Worm (Caenorhabditis elegans) whole organism, young adult: ENCODE measurements around the gene hpl-1.

ENCODE experiments used
- B0261.1 ChIP-seq: sonication (generic microtip); optimal IDR thresholded peaks from 2 replicates; lab custom pipeline; 2016; ENCODE audit warnings: mild to moderate bottlenecking, missing genetic modification characterization, moderate library complexity, missing compliant biosample characterization
- B0336.3 ChIP-seq: fragments of 200-800 bp; sonication (Bioruptor generic); IDR thresholded peaks from 2 replicates; pipeline ENCODE4 v1.3.6; 2022; ENCODE audit warnings: missing genetic modification characterization, missing compliant biosample characterization
- C17E4.6 ChIP-seq: fragments of 200-800 bp; sonication (Bioruptor generic); IDR thresholded peaks from 2 replicates; pipeline ENCODE4 v1.3.6; 2022; ENCODE audit warnings: missing genetic modification reagents, missing genetic modification characterization, missing compliant biosample characterization
- D2030.7 ChIP-seq: fragments of 200-800 bp; sonication (Bioruptor generic); IDR thresholded peaks from 2 replicates; pipeline ENCODE4 v1.3.6; 2022; ENCODE audit warnings: missing genetic modification reagents, missing genetic modification characterization, missing compliant biosample characterization
- F10E7.11 ChIP-seq: sonication (generic microtip); optimal IDR thresholded peaks from 2 replicates; lab custom pipeline; 2017; ENCODE audit warnings: mild to moderate bottlenecking, missing genetic modification characterization, moderate library complexity, missing compliant biosample characterization
- F22D6.2 ChIP-seq: sonication (generic microtip); optimal IDR thresholded peaks from 2 replicates; lab custom pipeline; 2016; ENCODE audit warnings: mild to moderate bottlenecking, missing genetic modification characterization, missing compliant biosample characterization
- F39B2.1 ChIP-seq: fragments of 200-800 bp; sonication (Bioruptor generic); IDR thresholded peaks from 2 replicates; pipeline ENCODE4 v1.3.6; 2022; ENCODE audit warnings: missing genetic modification reagents, missing genetic modification characterization, missing compliant biosample characterization
- F49E8.2 ChIP-seq: sonication (generic microtip); optimal IDR thresholded peaks from 3 replicates; lab custom pipeline; 2017; ENCODE audit warnings: missing genetic modification characterization, mild to moderate bottlenecking, missing compliant biosample characterization, antibody characterized with exemption, moderate library complexity; ENCODE audit not compliant: insufficient read depth
- F55B11.4 ChIP-seq: sonication (generic microtip); optimal IDR thresholded peaks from 2 replicates; lab custom pipeline; 2016; ENCODE audit warnings: missing compliant biosample characterization, missing genetic modification characterization, borderline replicate concordance; ENCODE audit not compliant: insufficient read depth
- F57C9.4 ChIP-seq: sonication (generic microtip); optimal IDR thresholded peaks from 2 replicates; lab custom pipeline; 2017; ENCODE audit warnings: mild to moderate bottlenecking, missing genetic modification characterization, missing compliant biosample characterization
- T26A5.8 ChIP-seq: sonication (generic microtip); optimal IDR thresholded peaks from 2 replicates; lab custom pipeline; 2016; ENCODE audit warnings: missing genetic modification characterization, missing compliant biosample characterization
- Y79H2A.3 ChIP-seq: fragments of 200-800 bp; sonication (Bioruptor generic); conservative IDR thresholded peaks from 2 replicates; pipeline ENCODE4 v1.3.6; 2022; ENCODE audit warnings: missing genetic modification reagents, missing genetic modification characterization, missing compliant biosample characterization
- ZK185.1 ChIP-seq: sonication (generic microtip); optimal IDR thresholded peaks from 2 replicates; lab custom pipeline; 2016; ENCODE audit warnings: mild to moderate bottlenecking, missing genetic modification characterization, missing compliant biosample characterization; ENCODE audit not compliant: poor library complexity, severe bottlenecking
- atf-7 ChIP-seq: sonication (generic microtip); optimal IDR thresholded peaks from 2 replicates; lab custom pipeline; 2017; ENCODE audit warnings: mild to moderate bottlenecking, missing genetic modification characterization, missing compliant biosample characterization
- attf-6 ChIP-seq: fragments of 200-800 bp; sonication (Bioruptor generic); IDR thresholded peaks from 2 replicates; pipeline ENCODE4 v1.3.6; 2022; ENCODE audit warnings: missing genetic modification reagents, missing genetic modification characterization, missing compliant biosample characterization
- bed-2 ChIP-seq: fragments of 200-800 bp; sonication (Bioruptor generic); IDR thresholded peaks from 2 replicates; pipeline ENCODE4 v1.3.6; 2022; ENCODE audit warnings: missing genetic modification reagents, missing genetic modification characterization, missing compliant biosample characterization
- ceh-27 ChIP-seq: fragments of 200-800 bp; sonication (Bioruptor generic); optimal IDR thresholded peaks from 2 replicates; lab custom pipeline; 2018; ENCODE audit warnings: mild to moderate bottlenecking, missing genetic modification characterization, moderate library complexity, missing compliant biosample characterization
- chd-7 ChIP-seq: sonication (generic microtip); optimal IDR thresholded peaks from 2 replicates; lab custom pipeline; 2016; ENCODE audit warnings: mild to moderate bottlenecking, missing genetic modification characterization, moderate library complexity, missing compliant biosample characterization
- dox-1 ChIP-seq: fragments of 200-800 bp; sonication (Bioruptor generic); IDR thresholded peaks from 2 replicates; pipeline ENCODE4 v1.3.6; 2022; ENCODE audit warnings: missing genetic modification reagents, missing genetic modification characterization, missing compliant biosample characterization
- dpff-1 ChIP-seq: sonication (generic microtip); optimal IDR thresholded peaks from 2 replicates; lab custom pipeline; 2017; ENCODE audit warnings: mild to moderate bottlenecking, missing genetic modification characterization, missing compliant biosample characterization
- dpl-1 ChIP-seq: fragments of 150-350 bp; optimal IDR thresholded peaks from 2 replicates; lab custom pipeline; 2014; ENCODE audit warnings: missing biosample characterization, missing genetic modification reagents, missing genetic modification characterization
- efl-1 ChIP-seq: fragments of 150-350 bp; optimal IDR thresholded peaks from 2 replicates; lab custom pipeline; 2014; ENCODE audit warnings: missing biosample characterization, missing genetic modification reagents, missing genetic modification characterization
- egl-44 ChIP-seq: fragments of 200-800 bp; sonication (Bioruptor generic); IDR thresholded peaks from 2 replicates; pipeline ENCODE4 v1.3.6; 2022; ENCODE audit warnings: missing genetic modification reagents, missing genetic modification characterization, missing compliant biosample characterization
- gei-17 ChIP-seq: fragments of 200-800 bp; sonication (Bioruptor generic); optimal IDR thresholded peaks from 2 replicates; lab custom pipeline; 2018; ENCODE audit warnings: mild to moderate bottlenecking, missing genetic modification characterization, missing compliant biosample characterization
- hmg-1.2 ChIP-seq: fragments of 200-800 bp; sonication (Bioruptor generic); IDR thresholded peaks from 2 replicates; pipeline ENCODE4 v1.3.6; 2022; ENCODE audit warnings: missing genetic modification reagents, missing genetic modification characterization, missing compliant biosample characterization
- lin-26 ChIP-seq: fragments of 200-800 bp; sonication (Bioruptor generic); IDR thresholded peaks from 2 replicates; pipeline ENCODE4 v1.3.6; 2022; ENCODE audit warnings: missing genetic modification reagents, missing genetic modification characterization, missing compliant biosample characterization
- lin-35 ChIP-seq, 3 experiments: fragments of 150-350 bp in 2 of 3; sonication (generic microtip) in 1 of 3; optimal IDR thresholded peaks; 2 replicates each; lab custom pipeline; 2014 to 2018; ENCODE audit warnings: missing biosample characterization in 3 of 3, missing genetic modification characterization in 3 of 3, missing genetic modification reagents in 3 of 3
- lin-40 ChIP-seq: sonication (generic microtip); optimal IDR thresholded peaks from 2 replicates; lab custom pipeline; 2016; ENCODE audit warnings: missing genetic modification characterization, mild to moderate bottlenecking, missing compliant biosample characterization, missing genotype, missing genetic modification reagents
- lin-54 ChIP-seq: fragments of 200-800 bp; sonication (Bioruptor generic); optimal IDR thresholded peaks from 2 replicates; lab custom pipeline; 2018; ENCODE audit warnings: mild to moderate bottlenecking, missing genetic modification characterization, missing compliant biosample characterization
- lsl-1 ChIP-seq: fragments of 200-800 bp; sonication (Bioruptor generic); optimal IDR thresholded peaks from 2 replicates; lab custom pipeline; 2018; ENCODE audit warnings: mild to moderate bottlenecking, missing genetic modification characterization, moderate library complexity, missing compliant biosample characterization
- lsy-27 ChIP-seq: sonication (generic microtip); optimal IDR thresholded peaks from 2 replicates; lab custom pipeline; 2017; ENCODE audit warnings: missing genetic modification characterization, mild to moderate bottlenecking, missing compliant biosample characterization, antibody characterized with exemption, missing genotype, borderline replicate concordance; ENCODE audit not compliant: insufficient read depth
- madf-3 ChIP-seq: fragments of 200-800 bp; sonication (Bioruptor generic); IDR thresholded peaks from 2 replicates; pipeline ENCODE4 v1.3.6; 2022; ENCODE audit warnings: missing genetic modification reagents, missing genetic modification characterization, missing compliant biosample characterization
- mel-28 ChIP-seq: sonication (generic microtip); optimal IDR thresholded peaks from 2 replicates; lab custom pipeline; 2016; ENCODE audit warnings: borderline replicate concordance, mild to moderate bottlenecking, missing genetic modification characterization, missing compliant biosample characterization
- nfya-2 ChIP-seq: fragments of 200-800 bp; sonication (Bioruptor generic); IDR thresholded peaks from 2 replicates; pipeline ENCODE4 v1.3.6; 2022; ENCODE audit warnings: missing genetic modification reagents, missing genetic modification characterization, missing compliant biosample characterization
- nhr-27 ChIP-seq: fragments of 200-800 bp; sonication (Bioruptor generic); optimal IDR thresholded peaks from 2 replicates; lab custom pipeline; 2018; ENCODE audit warnings: mild to moderate bottlenecking, missing genetic modification characterization, moderate library complexity, missing compliant biosample characterization
- nhr-90 ChIP-seq: sonication (generic microtip); optimal IDR thresholded peaks from 2 replicates; lab custom pipeline; 2016; ENCODE audit warnings: missing genotype, mild to moderate bottlenecking, missing genetic modification characterization, missing compliant biosample characterization
- pbrm-1 ChIP-seq: fragments of 200-800 bp; sonication (Bioruptor generic); IDR thresholded peaks from 2 replicates; pipeline ENCODE4 v1.3.6; 2022; ENCODE audit warnings: missing genetic modification reagents, missing genetic modification characterization, missing compliant biosample characterization
- pha-4 ChIP-seq: fragments of 150-350 bp; sonication (generic microtip); optimal IDR thresholded peaks from 2 replicates; lab custom pipeline; 2014; ENCODE audit warnings: missing biosample characterization, missing genetic modification reagents, missing genetic modification characterization
- repo-1 ChIP-seq: sonication (generic microtip); optimal IDR thresholded peaks from 2 replicates; lab custom pipeline; 2017; ENCODE audit warnings: mild to moderate bottlenecking, missing genetic modification characterization, missing compliant biosample characterization
- sea-2 ChIP-seq: fragments of 200-800 bp; sonication (Bioruptor generic); IDR thresholded peaks from 2 replicates; pipeline ENCODE4 v1.3.6; 2022; ENCODE audit warnings: missing genetic modification characterization, missing compliant biosample characterization
- snpc-1.1 ChIP-seq: sonication (generic microtip); optimal IDR thresholded peaks from 2 replicates; lab custom pipeline; 2017; ENCODE audit warnings: missing genetic modification characterization, mild to moderate bottlenecking, missing compliant biosample characterization, antibody characterized with exemption, moderate library complexity, missing genotype, missing genetic modification reagents; ENCODE audit not compliant: insufficient read depth
- snpc-3.4 ChIP-seq: sonication (generic microtip); optimal IDR thresholded peaks from 2 replicates; lab custom pipeline; 2017; ENCODE audit warnings: missing genetic modification characterization, mild to moderate bottlenecking, missing compliant biosample characterization, antibody characterized with exemption, moderate library complexity, missing genotype, missing genetic modification reagents
- somi-1 ChIP-seq: fragments of 200-800 bp; sonication (Bioruptor generic); optimal IDR thresholded peaks from 2 replicates; lab custom pipeline; 2018; ENCODE audit warnings: mild to moderate bottlenecking, missing genetic modification characterization, missing compliant biosample characterization
- unc-130 ChIP-seq: sonication (generic microtip); optimal IDR thresholded peaks from 2 replicates; lab custom pipeline; 2016; ENCODE audit warnings: missing genetic modification reagents, missing genetic modification characterization, missing compliant biosample characterization
- unc-62 ChIP-seq: fragments of 150-350 bp; optimal IDR thresholded peaks from 2 replicates; lab custom pipeline; 2014; ENCODE audit warnings: missing biosample characterization, missing genetic modification reagents, missing genetic modification characterization
- xnd-1 ChIP-seq: sonication (generic microtip); optimal IDR thresholded peaks from 2 replicates; lab custom pipeline; 2016; ENCODE audit warnings: missing genotype, missing genetic modification reagents, missing genetic modification characterization, missing compliant biosample characterization

The hpl-1 gene

ce11 chrX:13221357-13221756, 23.8 kb upstream of the hpl-1 start, which contains the start of gene asp-4 (continued):
- TF ChIP-seq dox-1 (peak; percentile 51), lin-35 (GFP tag; optimal IDR thresholded peaks at IDR 0.05; lab: Kevin White, UChicago) (no peak), lin-26 (GFP tag; lab: Robert Waterston, UW) (no peak), F39B2.1 (GFP tag; lab: Robert Waterston, UW) (no peak), atf-7 (tag; lab: Kevin White, UChicago) (no peak), repo-1 (tag; lab: Kevin White, UChicago) (no peak), lin-40 (tag; lab: Kevin White, UChicago) (no peak), F57C9.4 (tag; lab: Kevin White, UChicago) (no peak), T26A5.8 (no peak), ceh-27 (GFP tag; lab: Kevin White, UChicago) (no peak), pha-4 (tag; lab: Kevin White, UChicago) (no peak), F55B11.4 (tag; lab: Kevin White, UChicago) (no peak), xnd-1 (no peak), gei-17 (no peak), egl-44 (GFP tag; lab: Robert Waterston, UW) (no peak), dpl-1 (GFP tag; lab: Kevin White, UChicago) (no peak), B0261.1 (no peak), lsl-1 (GFP tag; lab: Kevin White, UChicago) (no peak), dpff-1 (tag; lab: Kevin White, UChicago) (no peak), F49E8.2 (no peak), D2030.7 (GFP tag; lab: Robert Waterston, UW) (no peak), madf-3 (GFP tag; lab: Robert Waterston, UW) (no peak), nhr-27 (tag; lab: Kevin White, UChicago) (no peak), hmg-1.2 (GFP tag; lab: Robert Waterston, UW) (no peak), unc-62 (peak; percentile 84)

- TF ChIP-seq C17E4.6 (GFP tag; lab: Robert Waterston, UW) (no peak), mel-28 (tag; lab: Kevin White, UChicago) (no peak), ZK185.1 (tag; lab: Kevin White, UChicago) (no peak), F49E8.2 (no peak), snpc-1.1 (tag; lab: Kevin White, UChicago) (no peak), snpc-3.4 (tag; lab: Kevin White, UChicago) (no peak), lsy-27 (tag; lab: Kevin White, UChicago) (no peak), somi-1 (no peak), T26A5.8 (no peak)
Observed at ce11 chrX:13223437-13223836, 21.8 kb upstream of the hpl-1 start, which contains the start of gene skr-20. Gene skr-20, minus strand, starts transcription at chrX:13223537.

- TF ChIP-seq F22D6.2 (tag; lab: Kevin White, UChicago), result no peak
- TF ChIP-seq efl-1 (GFP tag; lab: Kevin White, UChicago), result no peak
- TF ChIP-seq sea-2 (GFP tag; lab: Robert Waterston, UW), result no peak
- no peak for TF ChIP-seq chd-7 (tag; lab: Kevin White, UChicago)
- no peak for TF ChIP-seq B0336.3
- no peak for TF ChIP-seq nfya-2 (GFP tag; lab: Robert Waterston, UW)
- no peak for TF ChIP-seq ZK185.1 (tag; lab: Kevin White, UChicago)
- TF ChIP-seq T26A5.8, result no peak
- TF ChIP-seq bed-2 (GFP tag; lab: Robert Waterston, UW), result no peak
- no peak for TF ChIP-seq F10E7.11
- TF ChIP-seq lin-54 (GFP tag; lab: Kevin White, UChicago), result no peak
- TF ChIP-seq lin-35 (GFP tag; optimal IDR thresholded peaks at IDR 0.05; lab: Kevin White, UChicago), result no peak
- TF ChIP-seq dpl-1 (GFP tag; lab: Kevin White, UChicago), result no peak
- no peak for TF ChIP-seq Y79H2A.3 (GFP tag; lab: Robert Waterston, UW)
- no peak for TF ChIP-seq unc-130
- TF ChIP-seq attf-6 (GFP tag; lab: Robert Waterston, UW), result no peak
- no peak for TF ChIP-seq nhr-90 (tag; lab: Kevin White, UChicago)
- TF ChIP-seq pbrm-1 (GFP tag; lab: Robert Waterston, UW), result no peak
Observed at ce11 chrX:13224608-13225007, 20.6 kb upstream of the hpl-1 start, which contains the start of gene skr-19. Gene skr-19, minus strand, starts transcription at chrX:13224708.
